Worm (Caenorhabditis elegans): ENCODE results near the gene hlh-30.

Gene hlh-30

DNA sequence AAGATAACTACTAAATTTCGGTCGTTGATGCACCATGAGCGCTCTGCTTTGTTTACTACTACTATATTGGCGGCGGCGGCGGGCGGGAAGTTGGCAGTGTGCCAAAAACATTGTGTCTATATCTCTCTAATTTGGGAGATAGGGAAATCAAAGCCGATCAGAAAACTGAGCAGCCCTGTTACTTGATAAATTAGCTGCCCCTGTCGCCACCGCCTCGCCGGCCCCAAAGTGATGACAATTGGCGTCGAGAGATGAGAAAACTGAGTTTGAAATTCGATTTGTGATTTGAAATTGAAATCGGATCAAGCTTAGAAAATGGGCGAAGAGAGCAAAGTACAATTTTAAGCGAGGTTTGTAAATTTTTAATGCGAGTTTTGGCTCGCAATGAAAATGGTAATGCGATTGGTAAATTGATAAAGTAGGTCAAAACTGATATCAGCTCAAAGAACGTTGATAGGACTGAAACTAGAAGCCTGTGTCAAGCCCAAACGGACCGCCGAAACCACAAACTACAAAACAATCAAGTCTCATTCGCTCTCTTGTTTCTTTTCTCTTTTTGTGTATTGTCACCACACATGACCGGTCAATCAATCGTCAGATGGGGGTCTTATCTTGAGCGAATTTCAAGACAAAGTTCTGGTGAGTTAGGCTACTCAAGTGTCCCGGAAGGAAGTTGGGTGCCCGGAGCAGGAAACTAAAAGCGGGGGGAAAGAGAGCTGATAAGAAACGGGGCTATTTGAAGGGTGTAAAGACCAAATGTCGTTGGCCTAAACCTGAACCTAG lies 7.5 kb downstream of the hlh-30 start:
- TF ChIP-seq unc-62 (GFP tag; optimal IDR thresholded peaks at IDR 0.05) (no peak), aly-2 (tag; optimal IDR thresholded peaks at IDR 0.05) (no peak), jun-1 (tag; optimal IDR thresholded peaks at IDR 0.05) (peak; percentile 34), elt-2 (tag; optimal IDR thresholded peaks at IDR 0.05) (peak; percentile 68), pqm-1 (tag; optimal IDR thresholded peaks at IDR 0.05) (peak; percentile 4), elt-1 (tag; optimal IDR thresholded peaks at IDR 0.05) (no peak)

- TF ChIP-seq fos-1 (tag; optimal IDR thresholded peaks at IDR 0.05) (no peak), ceh-9 (tag; optimal IDR thresholded peaks at IDR 0.05) (no peak), egl-5 (tag; optimal IDR thresholded peaks at IDR 0.05) (peak; percentile 62), ceh-28 (tag; optimal IDR thresholded peaks at IDR 0.05) (no peak), elt-2 (tag; optimal IDR thresholded peaks at IDR 0.05) (peak; percentile 32), mdl-1 (tag; optimal IDR thresholded peaks at IDR 0.05) (peak; percentile 92), nfya-1 (tag; optimal IDR thresholded peaks at IDR 0.05; ENCODE audit: insufficient read depth) (peak; percentile 76), ztf-4 (tag; optimal IDR thresholded peaks at IDR 0.05) (no peak), mml-1 (tag; optimal IDR thresholded peaks at IDR 0.05) (no peak), ceh-82 (tag; optimal IDR thresholded peaks at IDR 0.05) (no peak), skn-1 (tag; optimal IDR thresholded peaks at IDR 0.05) (peak; percentile 1), R02D3.7 (tag; optimal IDR thresholded peaks at IDR 0.05) (no peak), sea-2 (GFP tag; optimal IDR thresholded peaks at IDR 0.05) (no peak), nhr-28 (tag; optimal IDR thresholded peaks at IDR 0.05) (no peak), lin-39 (tag; optimal IDR thresholded peaks at IDR 0.05) (peak; percentile 84), nhr-77 (tag; optimal IDR thresholded peaks at IDR 0.05) (no peak), daf-12 (tag; optimal IDR thresholded peaks at IDR 0.05) (no peak), pha-4 (tag; optimal IDR thresholded peaks at IDR 0.05) (peak; percentile 61), nhr-43 (tag; optimal IDR thresholded peaks at IDR 0.05; ENCODE audit: poor library complexity, severe bottlenecking) (peak; percentile 83), nhr-25 (tag; optimal IDR thresholded peaks at IDR 0.05) (peak; percentile 81), ZK546.5 (tag; optimal IDR thresholded peaks at IDR 0.05) (no peak), jun-1 (tag; optimal IDR thresholded peaks at IDR 0.05) (peak; percentile 14), lsy-12 (tag; optimal IDR thresholded peaks at IDR 0.05) (peak; percentile 69), nhr-23 (tag; optimal IDR thresholded peaks at IDR 0.05) (peak; percentile 21), aly-2 (tag; optimal IDR thresholded peaks at IDR 0.05) (no peak), lin-15B (tag; optimal IDR thresholded peaks at IDR 0.05) (no peak), nhr-76 (tag; optimal IDR thresholded peaks at IDR 0.05) (no peak), snpc-4 (tag; optimal IDR thresholded peaks at IDR 0.05) (peak; percentile 31), nhr-11 (tag; optimal IDR thresholded peaks at IDR 0.05) (no peak), hmg-11 (tag; optimal IDR thresholded peaks at IDR 0.05) (no peak), unc-39 (tag; optimal IDR thresholded peaks at IDR 0.05) (no peak), elt-3 (tag; optimal IDR thresholded peaks at IDR 0.05) (no peak), fkh-10 (GFP tag; optimal IDR thresholded peaks at IDR 0.05) (no peak), tbx-2 (tag; optimal IDR thresholded peaks at IDR 0.05) (no peak), ceh-16 (tag; optimal IDR thresholded peaks at IDR 0.05) (no peak), elt-1 (tag; optimal IDR thresholded peaks at IDR 0.05) (peak; percentile 3), nhr-67 (tag; optimal IDR thresholded peaks at IDR 0.05) (no peak), pqm-1 (tag; optimal IDR thresholded peaks at IDR 0.05) (peak; percentile 35), ama-1 (optimal IDR thresholded peaks at IDR 0.05) (peak; percentile 82), ztf-11 (tag; optimal IDR thresholded peaks at IDR 0.05) (no peak), fkh-2 (tag; optimal IDR thresholded peaks at IDR 0.05) (no peak), nhr-12 (tag; optimal IDR thresholded peaks at IDR 0.05) (no peak), zag-1 (tag; optimal IDR thresholded peaks at IDR 0.05) (no peak), egl-27 (tag; optimal IDR thresholded peaks at IDR 0.05) (no peak), nhr-237 (tag; optimal IDR thresholded peaks at IDR 0.05) (no peak), unc-62 (GFP tag; optimal IDR thresholded peaks at IDR 0.05) (no peak), eor-1 (tag; optimal IDR thresholded peaks at IDR 0.05) (no peak)
Measured at ce11 chrIV:4025923-4026322, 8.8 kb downstream of the hlh-30 start.

Data from whole organism, L3 larva.